Worm (Caenorhabditis elegans): ENCODE measurements around the gene fipr-8.

DNA sequence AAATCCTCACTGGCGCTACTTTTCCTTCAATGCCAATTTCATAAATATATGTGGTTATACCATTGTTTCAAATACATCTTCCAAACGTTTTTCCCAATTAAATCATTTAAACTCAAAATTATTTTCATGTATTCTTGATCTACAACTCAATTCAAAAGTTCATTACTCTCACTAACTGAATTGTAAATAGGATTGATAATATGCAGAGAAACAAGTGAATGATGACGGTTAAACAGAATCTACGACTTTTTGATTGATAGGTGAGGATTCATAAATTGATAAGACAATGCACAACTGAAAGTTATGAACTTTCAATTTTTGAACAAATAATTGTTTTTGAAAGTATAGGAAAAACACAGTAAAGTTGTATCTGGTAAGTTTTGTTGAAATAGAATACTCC, 48.5 kb downstream of the fipr-8 start:
- TF ChIP-seq elt-1 (tag; optimal IDR thresholded peaks at IDR 0.05; ENCODE audit: borderline replicate concordance, insufficient read depth) (no peak), blmp-1 (tag; optimal IDR thresholded peaks at IDR 0.05) (no peak), unc-39 (tag; optimal IDR thresholded peaks at IDR 0.05) (no peak), snpc-4 (tag; optimal IDR thresholded peaks at IDR 0.05) (no peak), pha-4 (tag; optimal IDR thresholded peaks at IDR 0.05) (no peak), nhr-237 (tag; optimal IDR thresholded peaks at IDR 0.05) (no peak), ham-2 (GFP tag; optimal IDR thresholded peaks at IDR 0.05) (no peak), nhr-76 (tag; optimal IDR thresholded peaks at IDR 0.05) (no peak), unc-62 (GFP tag; optimal IDR thresholded peaks at IDR 0.05) (no peak), elt-3 (tag; optimal IDR thresholded peaks at IDR 0.05) (no peak), M03D4.4 (tag; optimal IDR thresholded peaks at IDR 0.05) (no peak)

Data from whole organism, mixed stage, embryonic.